Fruit fly (Drosophila melanogaster): Measurements from ENCODE around the gene Cyp4ae1.
A peak's percentile ranks its signal among the peaks of the same experiment; 100 is the strongest.

Cyp4ae1 gene

dm6 chrX:2222181-2222790 is 43.5 kb downstream of the Cyp4ae1 start, which contains the start of gene Vinc (continued):
- TF ChIP-seq luna (GFP tag; optimal IDR thresholded peaks at IDR 0.05) (peak; percentile 64), HLH3B (GFP tag; IDR thresholded peaks at IDR 0.05) (peak; percentile 78), CG34422 (GFP tag; IDR thresholded peaks at IDR 0.05) (peak; percentile 85), NK7.1 (GFP tag; optimal IDR thresholded peaks at IDR 0.05) (peak; percentile 80), CG33213 (GFP tag; optimal IDR thresholded peaks at IDR 0.05) (peak; percentile 68), Sox102F (GFP tag; optimal IDR thresholded peaks at IDR 0.05) (no peak), CG6689 (GFP tag; IDR thresholded peaks at IDR 0.05) (peak; percentile 92), CG18262 (tag; optimal IDR thresholded peaks at IDR 0.05) (peak; percentile 85), tgo (GFP tag; IDR thresholded peaks at IDR 0.05) (peak; percentile 88), ttk (GFP tag; IDR thresholded peaks at IDR 0.05) (peak; percentile 64), Hr3 (GFP tag; optimal IDR thresholded peaks at IDR 0.05) (peak; percentile 62), CG6683 (GFP tag; optimal IDR thresholded peaks at IDR 0.05) (peak; percentile 88), HHEX (GFP tag; optimal IDR thresholded peaks at IDR 0.05) (peak; percentile 90), hbn (GFP tag; IDR thresholded peaks at IDR 0.05; ENCODE audit: partially characterized antibody) (no peak), Antp (GFP tag; optimal IDR thresholded peaks at IDR 0.05) (peak; percentile 91), chn (GFP tag; optimal IDR thresholded peaks at IDR 0.05) (peak; percentile 62), HmgZ (tag; optimal IDR thresholded peaks at IDR 0.05) (peak; percentile 88), CG10543 (GFP tag; optimal IDR thresholded peaks at IDR 0.05) (peak; percentile 96), Asciz (GFP tag; optimal IDR thresholded peaks at IDR 0.05) (no peak), bowl (GFP tag; IDR thresholded peaks at IDR 0.05) (peak; percentile 41; the same call in 1 of the 2 replicates), eyg (GFP tag; optimal IDR thresholded peaks at IDR 0.05) (peak; percentile 80), exex (tag; optimal IDR thresholded peaks at IDR 0.05) (peak; percentile 83), MBD-R2 (GFP tag; IDR thresholded peaks at IDR 0.05) (peak; percentile 64; the same call in 1 of the 2 replicates), maf-S (GFP tag; optimal IDR thresholded peaks at IDR 0.05) (peak; percentile 55), CG16863 (GFP tag; optimal IDR thresholded peaks at IDR 0.05) (peak; percentile 59), CG42726 (GFP tag; IDR thresholded peaks at IDR 0.05; ENCODE audit: partially characterized antibody) (no peak), CG12104 (GFP tag; optimal IDR thresholded peaks at IDR 0.05) (peak; percentile 74), gfzf (GFP tag; optimal IDR thresholded peaks at IDR 0.05) (no peak), pan (optimal IDR thresholded peaks at IDR 0.05) (no peak), pan (GFP tag; optimal IDR thresholded peaks at IDR 0.05 in 1 of 2, IDR thresholded peaks at IDR 0.05 in 1 of 2) (peak in 1 of 2 experiments; percentile 75), ab (GFP tag; optimal IDR thresholded peaks at IDR 0.05) (peak; percentile 35), hkb (optimal IDR thresholded peaks at IDR 0.05) (no peak), hkb (GFP tag; IDR thresholded peaks at IDR 0.05) (peak; percentile 86), zen2 (GFP tag; IDR thresholded peaks at IDR 0.05; ENCODE audit: partially characterized antibody) (peak; percentile 41; the same call in 1 of the 3 replicates), CG13123 (GFP tag; optimal IDR thresholded peaks at IDR 0.05) (peak; percentile 49), CG5245 (GFP tag; optimal IDR thresholded peaks at IDR 0.05) (peak; percentile 67), grau (tag; optimal IDR thresholded peaks at IDR 0.05) (peak; percentile 85), CG17186 (GFP tag; optimal IDR thresholded peaks at IDR 0.05) (peak; percentile 7), kah (GFP tag; optimal IDR thresholded peaks at IDR 0.05) (peak; percentile 79), sug (tag; optimal IDR thresholded peaks at IDR 0.05) (peak; percentile 98), az2 (GFP tag; optimal IDR thresholded peaks at IDR 0.05) (peak; percentile 62), vfl (GFP tag; optimal IDR thresholded peaks at IDR 0.05) (peak; percentile 63), her (GFP tag; optimal IDR thresholded peaks at IDR 0.05) (peak; percentile 80), Eip74EF (GFP tag; optimal IDR thresholded peaks at IDR 0.05) (peak in 1 of 2 experiments; percentile 89), C15 (GFP tag; IDR thresholded peaks at IDR 0.05) (0 out of 3 replicates have a peak, but pooled peaks have one; percentile 30), bcd (GFP tag; optimal IDR thresholded peaks at IDR 0.05) (peak; percentile 92), da (GFP tag; optimal IDR thresholded peaks at IDR 0.05) (no peak), Pdp1 (GFP tag; optimal IDR thresholded peaks at IDR 0.05) (peak; percentile 77 to 90), sens (GFP tag) (peak; percentile 98), CG6791 (GFP tag; IDR thresholded peaks at IDR 0.05; ENCODE audit: partially characterized antibody) (peak; percentile 53; the same call in 1 of the 3 replicates)
